Fruit fly (Drosophila melanogaster) whole organism, embryonic: ENCODE data around the gene IleRS-m.

Experiments
- Adf1 ChIP-seq: fragments of 200-800 bp; sonication (Bioruptor generic); IDR thresholded peaks from 2 replicates; pipeline ENCODE4 v1.3.6; 2022; ENCODE audit warnings: missing biosample characterization, missing genetic modification characterization
- Awh ChIP-seq: fragments of 200-800 bp; sonication (Bioruptor generic); IDR thresholded peaks from 2 replicates; pipeline ENCODE4, ENCODE4 v1.3.6; 2022; ENCODE audit warnings: missing biosample characterization, missing genetic modification characterization
- Bdp1 ChIP-seq: fragments of 200-800 bp; sonication (Bioruptor generic); optimal IDR thresholded peaks from 3 replicates; lab custom pipeline; 2016; ENCODE audit warnings: missing biosample characterization, missing genetic modification characterization
- Bgb ChIP-seq: fragments of 200-800 bp; sonication (Bioruptor generic); IDR thresholded peaks from 2 replicates; pipeline ENCODE4 v1.3.6; 2022; ENCODE audit warnings: missing biosample characterization, missing genetic modification characterization; ENCODE audit not compliant: partially characterized antibody
- CG10267 ChIP-seq: fragments of 200-800 bp; sonication (Bioruptor generic); optimal IDR thresholded peaks from 2 replicates; lab custom pipeline; 2018; ENCODE audit warnings: missing biosample characterization, mild to moderate bottlenecking, missing genetic modification characterization, moderate library complexity
- CG11093 ChIP-seq: fragments of 200-800 bp; sonication (Bioruptor generic); IDR thresholded peaks from 3 replicates; pipeline ENCODE4 v1.3.6; 2022; ENCODE audit warnings: missing biosample characterization, missing genetic modification characterization
- CG11723 ChIP-seq: fragments of 200-800 bp; sonication (Bioruptor generic); optimal IDR thresholded peaks from 2 replicates; lab custom pipeline; 2017; ENCODE audit warnings: missing biosample characterization, mild to moderate bottlenecking, missing genetic modification characterization
- CG12219 ChIP-seq: fragments of 200-800 bp; sonication (Bioruptor generic); optimal IDR thresholded peaks from 3 replicates; lab custom pipeline; 2018; ENCODE audit warnings: missing biosample characterization, mild to moderate bottlenecking, missing genetic modification characterization
- CG12659 ChIP-seq: fragments of 200-800 bp; sonication (Bioruptor generic); optimal IDR thresholded peaks from 3 replicates; lab custom pipeline; 2017; ENCODE audit warnings: mild to moderate bottlenecking, missing biosample characterization, missing genetic modification reagents, missing genetic modification characterization
- CG12769 ChIP-seq: fragments of 200-800 bp; sonication (Bioruptor generic); optimal IDR thresholded peaks from 2 replicates; lab custom pipeline; 2019; ENCODE audit warnings: missing biosample characterization, mild to moderate bottlenecking, missing genetic modification characterization, moderate library complexity
- CG14441 ChIP-seq: fragments of 200-800 bp; sonication (Bioruptor generic); IDR thresholded peaks from 2 replicates; pipeline ENCODE4 v1.3.6; 2022; ENCODE audit warnings: missing biosample characterization, missing genetic modification characterization
- CG14710 ChIP-seq: fragments of 200-800 bp; sonication (Bioruptor generic); optimal IDR thresholded peaks from 3 replicates; lab custom pipeline; 2019; ENCODE audit warnings: missing biosample characterization, mild to moderate bottlenecking, missing genetic modification characterization, moderate library complexity
- CG16813 ChIP-seq: fragments of 200-800 bp; sonication (Bioruptor generic); IDR thresholded peaks from 3 replicates; pipeline ENCODE4 v1.3.6; 2022; ENCODE audit warnings: missing biosample characterization, missing genetic modification characterization; ENCODE audit not compliant: partially characterized antibody
- CG2712 ChIP-seq: fragments of 200-800 bp; optimal IDR thresholded peaks from 3 replicates; lab custom pipeline; 2019; ENCODE audit warnings: missing biosample characterization, mild to moderate bottlenecking, missing genetic modification characterization, moderate library complexity
- CG32532 ChIP-seq: fragments of 200-800 bp; sonication (Bioruptor generic); IDR thresholded peaks from 2 replicates; pipeline ENCODE4 v1.3.6; 2022; ENCODE audit warnings: missing biosample characterization, missing genetic modification characterization
- CG3281 ChIP-seq: fragments of 200-800 bp; sonication (Bioruptor generic); optimal IDR thresholded peaks from 3 replicates; lab custom pipeline; 2017; ENCODE audit warnings: missing biosample characterization, mild to moderate bottlenecking, missing genetic modification characterization
- CG33213 ChIP-seq: fragments of 200-800 bp; sonication (Bioruptor generic); optimal IDR thresholded peaks from 3 replicates; lab custom pipeline; 2016; ENCODE audit warnings: missing biosample characterization, missing genetic modification characterization
- CG5245 ChIP-seq: fragments of 200-800 bp; sonication (Bioruptor generic); optimal IDR thresholded peaks from 3 replicates; lab custom pipeline; 2016; ENCODE audit warnings: missing biosample characterization, missing genetic modification characterization
- CG6175 ChIP-seq: fragments of 200-800 bp; sonication (Bioruptor generic); IDR thresholded peaks from 3 replicates; pipeline ENCODE4 v1.3.6; 2022; ENCODE audit warnings: missing biosample characterization, missing genetic modification characterization
- CG6254 ChIP-seq: fragments of 200-800 bp; sonication (Bioruptor generic); optimal IDR thresholded peaks from 3 replicates; lab custom pipeline; 2017; ENCODE audit warnings: mild to moderate bottlenecking, missing biosample characterization, missing genetic modification reagents, missing genetic modification characterization
- CG6683 ChIP-seq: fragments of 200-800 bp; sonication (Bioruptor generic); optimal IDR thresholded peaks from 2 replicates; lab custom pipeline; 2017; ENCODE audit warnings: missing biosample characterization, mild to moderate bottlenecking, missing genetic modification characterization, missing genetic modification reagents
- CG6689 ChIP-seq: fragments of 200-800 bp; sonication (Bioruptor generic); IDR thresholded peaks from 2 replicates; pipeline ENCODE4 v1.3.6; 2022; ENCODE audit warnings: missing biosample characterization, missing genetic modification characterization
- CG9817 ChIP-seq: fragments of 200-800 bp; sonication (Bioruptor generic); optimal IDR thresholded peaks from 2 replicates; lab custom pipeline; 2018; ENCODE audit warnings: missing biosample characterization, mild to moderate bottlenecking, missing genetic modification characterization, moderate library complexity
- CG9932 ChIP-seq: fragments of 200-800 bp; sonication (Bioruptor generic); IDR thresholded peaks from 2 replicates; pipeline ENCODE4 v1.3.6; 2022; ENCODE audit warnings: missing biosample characterization, missing genetic modification characterization
- D19A ChIP-seq: fragments of 200-800 bp; optimal IDR thresholded peaks from 3 replicates; lab custom pipeline; 2019; ENCODE audit warnings: missing biosample characterization, mild to moderate bottlenecking, missing genetic modification characterization, moderate library complexity
- Dek ChIP-seq: fragments of 200-800 bp; sonication (Bioruptor generic); optimal IDR thresholded peaks from 3 replicates; lab custom pipeline; 2019; ENCODE audit warnings: missing biosample characterization, mild to moderate bottlenecking, missing genetic modification characterization, moderate library complexity
- Mad ChIP-seq: fragments of 200-800 bp; sonication (Bioruptor generic); optimal IDR thresholded peaks from 2 replicates; lab custom pipeline; 2016; ENCODE audit warnings: missing biosample characterization, missing genetic modification characterization
- Med ChIP-seq: fragments of 200-800 bp; sonication (Bioruptor generic); peaks from one replicate; lab custom pipeline; 2016; ENCODE audit warnings: missing biosample characterization, missing genetic modification characterization, mild to moderate bottlenecking, inconsistent platforms, moderate library complexity
- NC2β ChIP-seq: fragments of 200-800 bp; sonication (Bioruptor generic); optimal IDR thresholded peaks from 2 replicates; lab custom pipeline; 2016; ENCODE audit warnings: missing biosample characterization, missing genetic modification characterization
- Neu2 ChIP-seq: fragments of 200-800 bp; sonication (Bioruptor generic); optimal IDR thresholded peaks from 3 replicates; lab custom pipeline; 2016; ENCODE audit warnings: missing biosample characterization, missing genetic modification characterization, borderline replicate concordance
- Sox102F ChIP-seq: fragments of 200-800 bp; sonication (Bioruptor generic); optimal IDR thresholded peaks from 2 replicates; lab custom pipeline; 2018; ENCODE audit warnings: missing biosample characterization, mild to moderate bottlenecking, missing genetic modification characterization, moderate library complexity
- ac ChIP-seq: fragments of 200-800 bp; sonication (Bioruptor generic); optimal IDR thresholded peaks from 3 replicates; lab custom pipeline; 2017; ENCODE audit warnings: missing biosample characterization, mild to moderate bottlenecking, missing genetic modification characterization
- ara ChIP-seq: fragments of 200-800 bp; sonication (Bioruptor generic); IDR thresholded peaks from 2 replicates; pipeline ENCODE4 v1.3.6; 2022; ENCODE audit warnings: missing biosample characterization, missing genetic modification characterization
- chinmo ChIP-seq: fragments of 200-800 bp; sonication (Bioruptor generic); IDR thresholded peaks from 4 replicates; pipeline ENCODE4 v1.3.6; 2022; ENCODE audit warnings: missing biosample characterization, missing genetic modification characterization; ENCODE audit not compliant: partially characterized antibody
- dan ChIP-seq: fragments of 200-800 bp; sonication (Bioruptor generic); IDR thresholded peaks from 2 replicates; pipeline ENCODE4 v1.3.6; 2022; ENCODE audit warnings: missing biosample characterization, missing genetic modification characterization
- emc ChIP-seq: fragments of 200-800 bp; sonication (Bioruptor generic); optimal IDR thresholded peaks from 2 replicates; lab custom pipeline; 2016; ENCODE audit warnings: missing biosample characterization, missing genetic modification characterization
- ems ChIP-seq: fragments of 200-800 bp; sonication (Bioruptor generic); optimal IDR thresholded peaks from 3 replicates; lab custom pipeline; 2016; ENCODE audit warnings: missing biosample characterization, missing genetic modification characterization
- exex ChIP-seq: fragments of 200-800 bp; sonication (Bioruptor generic); optimal IDR thresholded peaks from 4 replicates; lab custom pipeline; 2018; ENCODE audit warnings: missing biosample characterization, mild to moderate bottlenecking, missing genetic modification characterization, moderate library complexity
- fd3F ChIP-seq: fragments of 200-800 bp; sonication (Bioruptor generic); optimal IDR thresholded peaks from 2 replicates; lab custom pipeline; 2018; ENCODE audit warnings: missing biosample characterization, mild to moderate bottlenecking, missing genetic modification characterization, moderate library complexity
- gsb-n ChIP-seq: fragments of 200-800 bp; sonication (Bioruptor generic); optimal IDR thresholded peaks from 3 replicates; lab custom pipeline; 2018; ENCODE audit warnings: missing biosample characterization, mild to moderate bottlenecking, missing genetic modification characterization
- ind ChIP-seq: fragments of 200-800 bp; sonication (Bioruptor generic); optimal IDR thresholded peaks from 3 replicates; lab custom pipeline; 2016; ENCODE audit warnings: missing biosample characterization, missing genetic modification characterization
- kah ChIP-seq: fragments of 200-800 bp; sonication (Bioruptor generic); optimal IDR thresholded peaks from 2 replicates; lab custom pipeline; 2018; ENCODE audit warnings: missing biosample characterization, mild to moderate bottlenecking, missing genetic modification characterization
- ken ChIP-seq: fragments of 200-800 bp; sonication (Bioruptor generic); IDR thresholded peaks from 3 replicates; pipeline ENCODE4 v1.3.6; 2022; ENCODE audit warnings: missing biosample characterization, missing genetic modification characterization
- mirr ChIP-seq: fragments of 200-800 bp; sonication (Bioruptor generic); optimal IDR thresholded peaks from 3 replicates; lab custom pipeline; 2018; ENCODE audit warnings: missing biosample characterization, mild to moderate bottlenecking, missing genetic modification characterization
- org-1 ChIP-seq: fragments of 200-800 bp; sonication (Bioruptor generic); optimal IDR thresholded peaks from 2 replicates; lab custom pipeline; 2017; ENCODE audit warnings: missing biosample characterization, missing genetic modification characterization
- seq ChIP-seq: fragments of 200-800 bp; sonication (Bioruptor generic); IDR thresholded peaks from 2 replicates; pipeline ENCODE4 v1.3.6; 2022; ENCODE audit warnings: missing biosample characterization, missing genetic modification characterization
- sr ChIP-seq: fragments of 200-800 bp; sonication (Bioruptor generic); IDR thresholded peaks from 3 replicates; pipeline ENCODE4 v1.3.6; 2022; ENCODE audit warnings: missing biosample characterization, missing genetic modification characterization
- ssp ChIP-seq: fragments of 200-800 bp; sonication (Bioruptor generic); IDR thresholded peaks from 2 replicates; pipeline ENCODE4 v1.3.6; 2022; ENCODE audit warnings: missing biosample characterization, missing genetic modification characterization
- stwl ChIP-seq: fragments of 200-800 bp; sonication (Bioruptor generic); optimal IDR thresholded peaks from 3 replicates; lab custom pipeline; 2018; ENCODE audit warnings: missing biosample characterization, mild to moderate bottlenecking, missing genetic modification characterization, moderate library complexity

The IleRS-m gene

DNA sequence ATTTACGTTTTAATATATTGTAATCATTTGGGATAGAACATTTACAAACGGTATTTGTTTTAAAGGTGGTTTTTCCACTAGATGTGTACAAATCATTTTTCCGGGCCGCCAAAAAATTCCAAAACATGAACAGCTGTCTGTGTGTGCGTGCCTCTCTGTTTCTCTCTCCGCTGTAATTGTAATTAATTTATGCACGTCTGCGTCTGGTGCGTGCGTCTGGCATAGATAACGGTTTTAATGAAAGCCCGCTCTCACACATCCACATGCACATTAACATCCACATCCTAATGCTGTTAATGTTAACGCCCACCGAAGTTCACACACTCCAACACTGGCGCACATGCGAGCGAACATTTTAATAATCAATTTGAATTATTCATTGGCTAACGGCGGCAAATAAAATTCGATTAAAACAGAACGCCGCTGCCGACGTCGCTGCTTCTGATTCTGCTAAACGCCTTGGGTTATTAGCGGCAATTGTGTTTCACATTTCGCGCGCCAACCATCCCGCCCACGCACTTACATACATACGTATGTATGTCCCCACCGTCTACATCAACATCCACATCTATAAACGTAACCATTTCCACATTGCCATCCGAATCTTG, 46.0 kb downstream of the IleRS-m start (continued):
- TF ChIP-seq sr, result peak; percentile 79
- TF ChIP-seq Awh (GFP tag; lab: Robert Waterston, UW), result no peak
- no peak for TF ChIP-seq CG12659 (GFP tag; lab: Kevin White, UChicago)
- TF ChIP-seq Sox102F (GFP tag; lab: Kevin White, UChicago), result no peak
- TF ChIP-seq CG10267, result no peak
- TF ChIP-seq ara (GFP tag; lab: Robert Waterston, UW), result no peak
- TF ChIP-seq CG6683 (GFP tag; lab: Kevin White, UChicago), result no peak
- peak; percentile 1 for TF ChIP-seq mirr (GFP tag; lab: Kevin White, UChicago)
- no peak for TF ChIP-seq CG33213 (GFP tag; lab: Kevin White, UChicago)
- TF ChIP-seq CG2712 (tag; lab: Kevin White, UChicago), result no peak
- no peak for TF ChIP-seq CG5245
- TF ChIP-seq CG12769 (tag; lab: Kevin White, UChicago), result no peak
- no peak for TF ChIP-seq org-1 (GFP tag; lab: Kevin White, UChicago)
- no peak for TF ChIP-seq ken (GFP tag; lab: Robert Waterston, UW)
- TF ChIP-seq CG11723 (GFP tag; lab: Kevin White, UChicago), result no peak
- no peak for TF ChIP-seq Neu2
- TF ChIP-seq Bdp1 (GFP tag; lab: Kevin White, UChicago), result no peak
- no peak for TF ChIP-seq NC2β (GFP tag; lab: Kevin White, UChicago)
- no peak for TF ChIP-seq Dek (tag; lab: Kevin White, UChicago)
- TF ChIP-seq CG11093 (GFP tag; lab: Robert Waterston, UW), result no peak
- TF ChIP-seq CG14710 (tag; lab: Kevin White, UChicago), result no peak
- TF ChIP-seq Adf1, result peak; percentile 82
- TF ChIP-seq CG9932 (GFP tag; lab: Robert Waterston, UW), result no peak
- no peak for TF ChIP-seq CG14441 (GFP tag; lab: Robert Waterston, UW)
- no peak for TF ChIP-seq CG6175
- TF ChIP-seq CG3281 (GFP tag; lab: Kevin White, UChicago), result no peak
- TF ChIP-seq ems (GFP tag; lab: Kevin White, UChicago), result no peak
- no peak for TF ChIP-seq Mad (GFP tag; lab: Kevin White, UChicago)
- TF ChIP-seq ac, result no peak
- peak; percentile 69 for TF ChIP-seq Med (GFP tag; lab: Kevin White, UChicago)
- peak; percentile 84; the same call in 2 of the 4 replicates for TF ChIP-seq chinmo (GFP tag; lab: Robert Waterston, UW)
- TF ChIP-seq stwl (tag; lab: Kevin White, UChicago), result no peak
- TF ChIP-seq emc (GFP tag; lab: Kevin White, UChicago), result no peak
- TF ChIP-seq CG32532, result no peak
- no peak for TF ChIP-seq kah
- TF ChIP-seq CG6689 (GFP tag; lab: Robert Waterston, UW), result 0 out of 2 replicates have a peak, but pooled peaks have one; percentile 7
- TF ChIP-seq ind (GFP tag; lab: Kevin White, UChicago), result no peak
- no peak for TF ChIP-seq CG6254 (GFP tag; lab: Kevin White, UChicago)
- no peak for TF ChIP-seq CG12219 (GFP tag; lab: Kevin White, UChicago)
- 0 out of 2 replicates have a peak, but pooled peaks have one; percentile 9 for TF ChIP-seq seq
- peak; percentile 60 for TF ChIP-seq exex (tag; lab: Kevin White, UChicago)
- TF ChIP-seq ssp, result no peak
- TF ChIP-seq CG16813 (GFP tag; lab: Robert Waterston, UW), result no peak
- TF ChIP-seq D19A, result no peak
- no peak for TF ChIP-seq dan (GFP tag; lab: Robert Waterston, UW)
- no peak for TF ChIP-seq fd3F (GFP tag; lab: Kevin White, UChicago)
- TF ChIP-seq CG9817, result no peak
- no peak for TF ChIP-seq gsb-n (tag; lab: Kevin White, UChicago)
- no peak for TF ChIP-seq Bgb (GFP tag; lab: Robert Waterston, UW)
